Worm (Caenorhabditis elegans): ENCODE measurements around the gene C33E10.1.

ce11 chrX:17327226-17327625 is 22.2 kb downstream of the C33E10.1 start:
- TF ChIP-seq nfya-1 (tag; optimal IDR thresholded peaks at IDR 0.05) (no peak), pqm-1 (tag; optimal IDR thresholded peaks at IDR 0.05) (no peak), ceh-18 (tag; optimal IDR thresholded peaks at IDR 0.05) (no peak), F13H6.1 (tag; optimal IDR thresholded peaks at IDR 0.05) (no peak), ceh-45 (GFP tag; IDR thresholded peaks at IDR 0.05) (no peak), pha-4 (tag; optimal IDR thresholded peaks at IDR 0.05) (no peak), sox-4 (tag; optimal IDR thresholded peaks at IDR 0.05) (no peak), rnt-1 (tag; optimal IDR thresholded peaks at IDR 0.05) (no peak), fax-1 (tag; optimal IDR thresholded peaks at IDR 0.05) (no peak), hlh-13 (GFP tag; optimal IDR thresholded peaks at IDR 0.05) (no peak), unc-86 (tag; optimal IDR thresholded peaks at IDR 0.05) (no peak), tbx-2 (tag; optimal IDR thresholded peaks at IDR 0.05) (no peak), fkh-6 (tag; optimal IDR thresholded peaks at IDR 0.05) (no peak)
